Fruit fly (Drosophila melanogaster) whole organism, wandering third instar larva: ENCODE data around the gene Mlp84B.

Experiments
- Abd-B ChIP-seq: fragments of >200 bp; optimal IDR thresholded peaks from 2 replicates; lab custom pipeline; 2017; ENCODE audit warnings: missing biosample characterization, missing genetic modification characterization
- CG32264 ChIP-seq: fragments of 200-800 bp; sonication (Bioruptor generic); optimal IDR thresholded peaks from 2 replicates; lab custom pipeline; 2016; ENCODE audit warnings: missing biosample characterization, missing genetic modification characterization
- CG9705 ChIP-seq: fragments of 200-800 bp; sonication (Bioruptor generic); optimal IDR thresholded peaks from 2 replicates; lab custom pipeline; 2018; ENCODE audit warnings: missing biosample characterization, mild to moderate bottlenecking, missing genetic modification characterization
- CrebA ChIP-seq: fragments of 200-800 bp; sonication (Bioruptor generic); optimal IDR thresholded peaks from 2 replicates; lab custom pipeline; 2016; ENCODE audit warnings: missing biosample characterization, mild to moderate bottlenecking, missing genetic modification characterization, borderline replicate concordance
- Dfd ChIP-seq: fragments of >200 bp; optimal IDR thresholded peaks from 2 replicates; lab custom pipeline; 2017; ENCODE audit warnings: missing biosample characterization, missing genetic modification characterization
- Dif ChIP-seq: fragments of 200-275, 200-300 bp; sonication (Bioruptor generic); optimal IDR thresholded peaks from 2 replicates; lab custom pipeline; 2018; ENCODE audit warnings: missing biosample characterization, missing genetic modification characterization; ENCODE audit not compliant: partially characterized antibody
- GATAd ChIP-seq: sonication (Bioruptor generic); optimal IDR thresholded peaks from 2 replicates; lab custom pipeline; 2016; ENCODE audit warnings: missing biosample characterization, missing genetic modification characterization
- HLH106 ChIP-seq: fragments of 200-800 bp; optimal IDR thresholded peaks from 3 replicates; lab custom pipeline; 2019; ENCODE audit warnings: missing biosample characterization, mild to moderate bottlenecking, missing genetic modification characterization, moderate library complexity
- Hnf4 ChIP-seq: fragments of 200-800 bp; sonication (Bioruptor generic); optimal IDR thresholded peaks from 2 replicates; lab custom pipeline; 2016; ENCODE audit warnings: missing biosample characterization, mild to moderate bottlenecking, missing genetic modification characterization
- Hr78 ChIP-seq: fragments of >200 bp; optimal IDR thresholded peaks from 2 replicates; lab custom pipeline; 2017; ENCODE audit warnings: missing biosample characterization, missing genetic modification characterization
- Hr83 ChIP-seq: fragments of 200-300 bp; sonication (Bioruptor generic); optimal IDR thresholded peaks from 2 replicates; lab custom pipeline; 2016; ENCODE audit warnings: missing biosample characterization, mild to moderate bottlenecking, missing genetic modification characterization, moderate library complexity; ENCODE audit not compliant: poor library complexity, severe bottlenecking
- Jra ChIP-seq: sonication (Bioruptor generic); optimal IDR thresholded peaks from 2 replicates; lab custom pipeline; 2016; ENCODE audit warnings: missing biosample characterization, missing genetic modification characterization
- Mio ChIP-seq: sonication (Bioruptor generic); optimal IDR thresholded peaks from 2 replicates; lab custom pipeline; 2016; ENCODE audit warnings: missing biosample characterization, missing genetic modification characterization
- Myc ChIP-seq: fragments of >200 bp; optimal IDR thresholded peaks from 2 replicates; lab custom pipeline; 2017
- N ChIP-seq: fragments of >200 bp; optimal IDR thresholded peaks from 2 replicates; lab custom pipeline; 2018; ENCODE audit warnings: missing biosample characterization, missing external identifiers, missing genetic modification characterization
- OdsH ChIP-seq: fragments of 200-800 bp; sonication (Bioruptor generic); optimal IDR thresholded peaks from 2 replicates; lab custom pipeline; 2016; ENCODE audit warnings: missing biosample characterization, mild to moderate bottlenecking, missing genetic modification characterization
- Rel ChIP-seq, 2 experiments: fragments of 200-800 bp; sonication (Bioruptor generic) in 1 of 2; optimal IDR thresholded peaks; 2 replicates in 1 of 2; 3 replicates in 1 of 2; lab custom pipeline; 2016 to 2019; ENCODE audit warnings: mild to moderate bottlenecking in 2 of 2, missing biosample characterization in 2 of 2, missing genetic modification characterization in 2 of 2, moderate library complexity in 1 of 2
- Sp1 ChIP-seq: fragments of 200-800 bp; sonication (Bioruptor generic); optimal IDR thresholded peaks from 3 replicates; lab custom pipeline; 2019; ENCODE audit warnings: missing biosample characterization, mild to moderate bottlenecking, missing genetic modification characterization, moderate library complexity
- Vsx2 ChIP-seq: fragments of 200-300, 225-300 bp; sonication (Bioruptor generic); optimal IDR thresholded peaks from 2 replicates; lab custom pipeline; 2018; ENCODE audit warnings: missing biosample characterization, missing genetic modification characterization; ENCODE audit not compliant: partially characterized antibody
- br ChIP-seq: fragments of 200-800 bp; sonication (Bioruptor generic); optimal IDR thresholded peaks from 2 replicates; lab custom pipeline; 2016; ENCODE audit warnings: missing biosample characterization, missing genetic modification characterization
- brk ChIP-seq: fragments of 200-800 bp; sonication (Bioruptor generic); optimal IDR thresholded peaks from 2 replicates; lab custom pipeline; 2016; ENCODE audit warnings: missing biosample characterization, mild to moderate bottlenecking, missing genetic modification characterization
- dl ChIP-seq, 2 experiments: fragments of 175-275, 200-275 bp in 1 of 2; fragments of 200-275 bp in 1 of 2; sonication (Bioruptor generic); optimal IDR thresholded peaks; lab custom pipeline; 2018; ENCODE audit warnings: mild to moderate bottlenecking in 2 of 2, missing biosample characterization in 2 of 2, missing genetic modification characterization in 2 of 2, moderate library complexity in 2 of 2; ENCODE audit not compliant: partially characterized antibody in 2 of 2, insufficient read depth in 1 of 2
- dmrt93B ChIP-seq: fragments of 200-800 bp; sonication (Bioruptor generic); optimal IDR thresholded peaks from 2 replicates; lab custom pipeline; 2018; ENCODE audit warnings: missing biosample characterization, mild to moderate bottlenecking, missing genetic modification characterization
- dsf ChIP-seq: sonication (Bioruptor generic); optimal IDR thresholded peaks from 2 replicates; lab custom pipeline; 2016; ENCODE audit warnings: missing biosample characterization, missing genetic modification characterization, borderline replicate concordance
- ey ChIP-seq: fragments of 200-800 bp; sonication (Bioruptor generic); optimal IDR thresholded peaks from 2 replicates; lab custom pipeline; 2016; ENCODE audit warnings: missing biosample characterization, missing genetic modification characterization
- foxo ChIP-seq, 2 experiments: fragments of 200-800 bp; sonication (Bioruptor generic); optimal IDR thresholded peaks; 2 replicates in 1 of 2; 3 replicates in 1 of 2; lab custom pipeline; 2016 to 2017; ENCODE audit warnings: missing biosample characterization in 2 of 2, missing genetic modification characterization in 2 of 2
- fru ChIP-seq: fragments of 200-800 bp; sonication (Bioruptor generic); optimal IDR thresholded peaks from 3 replicates; lab custom pipeline; 2016; ENCODE audit warnings: missing biosample characterization, mild to moderate bottlenecking, missing genetic modification characterization
- h ChIP-seq: fragments of 200-800 bp; sonication (Bioruptor generic); optimal IDR thresholded peaks from 3 replicates; lab custom pipeline; 2016; ENCODE audit warnings: missing biosample characterization, mild to moderate bottlenecking, missing genetic modification characterization
- jim ChIP-seq: fragments of 175-275, 200-325 bp; sonication (Bioruptor generic); optimal IDR thresholded peaks from 2 replicates; lab custom pipeline; 2016; ENCODE audit warnings: missing biosample characterization, mild to moderate bottlenecking, missing genetic modification characterization
- lola ChIP-seq: fragments of >200 bp; optimal IDR thresholded peaks from 2 replicates; lab custom pipeline; 2017; ENCODE audit warnings: missing biosample characterization, missing genetic modification characterization
- pan ChIP-seq: fragments of >200 bp; optimal IDR thresholded peaks from 2 replicates; lab custom pipeline; 2017
- psq ChIP-seq: fragments of 200-800 bp; sonication (Bioruptor generic); optimal IDR thresholded peaks from 3 replicates; lab custom pipeline; 2017; ENCODE audit warnings: missing biosample characterization, mild to moderate bottlenecking, missing genetic modification characterization, moderate library complexity
- rgr ChIP-seq: fragments of 200-800 bp; sonication (Bioruptor generic); optimal IDR thresholded peaks from 3 replicates; lab custom pipeline; 2016; ENCODE audit warnings: missing biosample characterization, mild to moderate bottlenecking, missing genetic modification characterization
- sage ChIP-seq: fragments of 200-800 bp; sonication (Bioruptor generic); optimal IDR thresholded peaks from 2 replicates; lab custom pipeline; 2016; ENCODE audit warnings: missing biosample characterization, mild to moderate bottlenecking, missing genetic modification characterization
- sv ChIP-seq: fragments of 200-800 bp; sonication (Bioruptor generic); optimal IDR thresholded peaks from 3 replicates; lab custom pipeline; 2016; ENCODE audit warnings: missing biosample characterization, missing genetic modification characterization
- tai ChIP-seq: sonication (Bioruptor generic); optimal IDR thresholded peaks from 2 replicates; lab custom pipeline; 2016; ENCODE audit warnings: missing biosample characterization, missing genetic modification characterization
- usp ChIP-seq: fragments of >200 bp; optimal IDR thresholded peaks from 2 replicates; lab custom pipeline; 2017; ENCODE audit warnings: missing biosample characterization, missing genetic modification characterization
- woc ChIP-seq: sonication (Bioruptor generic); optimal IDR thresholded peaks from 2 replicates; lab custom pipeline; 2016; ENCODE audit warnings: missing biosample characterization, mild to moderate bottlenecking, missing genetic modification characterization

Gene Mlp84B

DNA sequence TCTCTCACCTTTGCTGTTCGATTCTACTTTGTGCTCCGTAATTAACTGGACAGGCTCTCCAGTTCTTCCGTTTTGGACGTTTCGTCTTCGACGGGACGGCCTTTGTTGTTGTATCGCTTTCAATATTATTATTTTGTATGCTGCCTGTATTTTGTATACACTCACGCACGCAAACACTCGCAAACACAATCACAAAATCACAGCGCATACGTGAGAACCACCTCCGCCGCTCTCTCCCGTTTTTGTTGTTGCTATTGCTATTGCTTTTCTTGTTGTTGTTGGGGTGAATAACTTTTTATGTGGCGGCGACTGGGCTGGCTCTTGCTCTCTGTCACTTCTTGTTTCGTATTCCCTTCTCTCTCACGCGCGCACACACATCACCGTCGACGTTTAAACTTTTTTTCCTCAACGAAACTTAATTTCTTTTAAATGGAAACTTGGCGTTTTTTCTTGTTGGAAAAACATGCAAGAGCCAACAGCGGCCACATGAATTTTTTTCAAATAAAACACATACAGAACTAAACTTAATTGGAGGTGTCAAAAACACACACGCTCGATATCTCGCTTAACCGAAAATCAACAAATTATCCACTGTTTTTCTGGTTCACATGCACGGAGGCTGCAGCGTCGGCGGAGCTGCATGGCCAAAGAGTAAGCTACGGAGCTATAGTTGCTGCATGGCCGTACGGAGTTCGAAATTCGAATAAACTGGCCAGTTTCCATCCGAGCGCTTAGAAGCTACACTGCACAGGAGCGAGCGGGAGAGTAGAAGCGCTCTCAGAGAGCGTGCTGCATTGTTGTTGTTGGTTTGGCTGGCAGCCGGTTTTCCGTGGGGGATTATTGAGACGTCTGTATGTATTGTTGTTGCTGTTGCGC is 9.6 kb downstream of the Mlp84B start:
- no peak for TF ChIP-seq dmrt93B (GFP tag; lab: Kevin White, UChicago)
- TF ChIP-seq CG9705: peak; percentile 0
- no peak for TF ChIP-seq Jra (GFP tag; lab: Kevin White, UChicago)
- no peak for TF ChIP-seq Abd-B (GFP tag; lab: Kevin White, UChicago)
- TF ChIP-seq Dif: peak; percentile 98
- no peak for TF ChIP-seq Dfd (GFP tag; lab: Kevin White, UChicago)
- TF ChIP-seq CG32264: no peak
- TF ChIP-seq br: peak; percentile 20
- no peak for TF ChIP-seq woc (GFP tag; lab: Kevin White, UChicago)
- TF ChIP-seq CrebA (GFP tag; lab: Kevin White, UChicago): no peak
- TF ChIP-seq pan: no peak
- no peak for TF ChIP-seq GATAd
- no peak for TF ChIP-seq Hr83 (GFP tag; lab: Kevin White, UChicago)
- TF ChIP-seq dl (GFP tag; optimal IDR thresholded peaks at IDR 0.05; lab: Kevin White, UChicago; ENCODE audit: insufficient read depth in 1 of 2, partially characterized antibody in 2 of 2): peak; percentile 95 to 96
- TF ChIP-seq sv: no peak
- TF ChIP-seq dsf (GFP tag; lab: Kevin White, UChicago): no peak
- TF ChIP-seq foxo (GFP tag; optimal IDR thresholded peaks at IDR 0.05; lab: Kevin White, UChicago): peak in 1 of 2 experiments; percentile 25
- TF ChIP-seq jim: no peak
- no peak for TF ChIP-seq brk (GFP tag; lab: Kevin White, UChicago)
- TF ChIP-seq OdsH: peak; percentile 8
- no peak for TF ChIP-seq Sp1
- TF ChIP-seq HLH106 (tag; lab: Kevin White, UChicago): no peak
- TF ChIP-seq Myc (lab: Kevin White, UChicago): no peak
- TF ChIP-seq sage (GFP tag; lab: Kevin White, UChicago): peak; percentile 63
- no peak for TF ChIP-seq Mio
- no peak for TF ChIP-seq Rel (GFP tag; optimal IDR thresholded peaks at IDR 0.05; lab: Kevin White, UChicago)
- peak; percentile 81 for TF ChIP-seq Rel (tag; optimal IDR thresholded peaks at IDR 0.05; lab: Kevin White, UChicago)
- TF ChIP-seq Hnf4 (GFP tag; lab: Kevin White, UChicago): peak; percentile 42
- no peak for TF ChIP-seq usp
- TF ChIP-seq Vsx2 (GFP tag; lab: Kevin White, UChicago): peak; percentile 93
- peak; percentile 2 for TF ChIP-seq N
- peak; percentile 83 for TF ChIP-seq psq
- TF ChIP-seq Hr78: no peak
- TF ChIP-seq tai (GFP tag; lab: Kevin White, UChicago): no peak
- no peak for TF ChIP-seq rgr (GFP tag; lab: Kevin White, UChicago)
- no peak for TF ChIP-seq lola (GFP tag; lab: Kevin White, UChicago)
- peak; percentile 31 for TF ChIP-seq ey
- TF ChIP-seq h (GFP tag; lab: Kevin White, UChicago): peak; percentile 25
- TF ChIP-seq fru (GFP tag; lab: Kevin White, UChicago): peak; percentile 35
- TF ChIP-seq, all 38 proteins: peak for 15

DNA sequence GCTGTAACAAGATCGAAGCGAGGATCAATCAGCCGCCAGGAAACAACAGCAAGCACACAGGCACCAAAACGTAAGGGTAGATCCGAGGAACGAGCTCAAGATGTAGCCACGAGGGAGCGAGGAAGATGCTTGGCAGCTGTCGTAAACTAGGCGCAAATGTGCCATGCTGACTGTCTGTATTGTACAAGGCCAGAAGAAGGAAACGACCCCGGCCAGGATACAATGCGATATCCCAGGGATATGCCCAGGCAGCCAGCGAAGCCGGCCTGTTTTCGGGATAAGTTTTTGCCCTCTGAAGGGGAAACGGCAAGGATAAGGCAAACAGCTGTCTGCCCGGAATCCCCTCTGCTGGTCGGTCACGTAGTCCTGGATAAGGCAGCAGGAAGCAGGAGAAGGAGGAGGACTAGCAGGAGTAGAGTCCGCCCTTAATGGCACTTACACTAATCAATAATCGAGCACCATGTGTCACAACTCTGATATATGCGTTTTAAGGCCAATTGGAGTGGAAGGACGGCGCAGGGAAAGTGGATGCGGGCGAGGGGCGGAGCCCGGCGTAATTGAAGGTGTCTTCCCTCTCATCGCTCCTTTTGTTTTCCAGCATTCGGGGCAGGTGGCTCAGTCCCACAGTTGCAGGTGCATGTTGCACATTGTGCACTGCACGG is 11.9 kb downstream of the Mlp84B start:
- TF ChIP-seq jim (no peak), Dfd (GFP tag; lab: Kevin White, UChicago) (no peak), lola (GFP tag; lab: Kevin White, UChicago) (no peak), Hr78 (no peak), CrebA (GFP tag; lab: Kevin White, UChicago) (no peak), HLH106 (tag; lab: Kevin White, UChicago) (no peak), dl (GFP tag; optimal IDR thresholded peaks at IDR 0.05; lab: Kevin White, UChicago; ENCODE audit: insufficient read depth in 1 of 2, partially characterized antibody in 2 of 2) (no peak), tai (GFP tag; lab: Kevin White, UChicago) (no peak), sv (no peak), Hr83 (GFP tag; lab: Kevin White, UChicago) (no peak)
